Fruit fly (Drosophila melanogaster): ENCODE data around the gene Polr2D.

Gene Polr2D

DNA sequence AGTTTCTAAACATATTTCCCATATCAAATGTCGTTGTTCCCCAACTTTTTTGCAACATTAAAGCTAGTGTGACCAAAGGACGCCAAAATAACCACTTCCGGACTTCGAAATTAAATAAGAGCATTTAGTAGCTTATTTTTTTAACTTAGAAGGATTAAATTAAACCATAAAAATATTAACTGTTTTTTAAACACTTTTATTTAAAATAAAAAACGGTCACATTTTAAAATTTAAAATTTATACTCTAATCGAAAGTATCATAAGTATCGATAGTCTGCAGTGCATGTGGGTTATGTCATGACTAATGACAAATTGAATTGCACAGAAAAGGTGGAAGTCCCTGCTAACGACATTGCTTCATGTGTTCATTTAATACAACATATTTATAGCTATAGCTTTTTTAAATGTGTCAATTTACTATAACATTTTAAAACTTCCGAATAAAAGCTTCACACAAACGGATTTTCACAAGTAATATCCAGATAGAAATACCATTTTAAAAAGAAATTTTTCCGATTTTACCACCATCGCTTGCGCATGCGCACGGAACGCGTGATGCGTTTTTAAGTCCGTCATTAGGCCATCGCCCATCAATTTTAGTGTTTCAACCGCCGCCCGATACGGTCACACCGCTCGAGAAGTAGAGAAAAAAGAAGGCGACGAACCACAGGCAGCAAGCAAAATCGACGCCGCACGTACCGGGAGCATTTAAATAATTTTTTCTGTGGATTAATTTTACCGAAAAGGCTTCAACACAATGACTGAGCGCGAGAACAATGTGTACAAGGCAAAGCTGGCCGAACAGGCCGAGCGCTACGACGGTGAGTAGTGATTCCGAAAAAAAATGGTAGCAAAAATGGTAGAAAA, 13.0 kb downstream of the Polr2D start, which contains the start of the genes CG7156 and 14-3-3epsilon (continued):
- TF ChIP-seq CG9139 (GFP tag; optimal IDR thresholded peaks at IDR 0.05) = peak; percentile 56
- TF ChIP-seq Blimp-1 (GFP tag; optimal IDR thresholded peaks at IDR 0.05) = peak; percentile 10
- TF ChIP-seq achi (GFP tag; optimal IDR thresholded peaks at IDR 0.05) = peak; percentile 48
- no peak for TF ChIP-seq CG11902 (GFP tag; optimal IDR thresholded peaks at IDR 0.05)
- TF ChIP-seq Sox14 (GFP tag; optimal IDR thresholded peaks at IDR 0.05) = no peak
- peak; percentile 23 for TF ChIP-seq Eip75B (GFP tag; optimal IDR thresholded peaks at IDR 0.05)
- TF ChIP-seq CG10631 (GFP tag; optimal IDR thresholded peaks at IDR 0.05) = peak; percentile 5
- TF ChIP-seq CG8119 (GFP tag; IDR thresholded peaks at IDR 0.05) = peak; percentile 19; the same call in 1 of the 3 replicates

DNA sequence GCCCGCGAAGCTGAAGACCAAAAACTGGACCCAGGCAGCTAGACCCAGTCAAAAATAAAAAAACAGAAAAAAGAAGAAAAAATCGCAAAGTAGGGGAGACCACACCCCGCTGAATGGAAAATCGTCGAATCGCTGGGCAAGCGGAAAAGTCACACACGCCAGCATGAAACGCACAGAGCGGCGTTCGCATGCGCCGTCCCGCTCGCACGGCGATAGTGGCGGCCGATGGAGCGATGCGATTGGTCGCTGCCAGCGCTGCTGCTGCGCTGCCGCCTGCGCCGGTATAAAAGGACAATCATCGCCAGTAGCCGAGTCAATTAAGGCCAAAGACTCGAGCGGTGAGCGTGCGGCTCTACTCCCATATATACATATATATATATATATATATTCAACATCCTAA, 19.4 kb downstream of the Polr2D start, which contains the start of gene repo:
Gene repo (plus strand): TSS at position 314 of the 400 bp plus-strand sequence.
- TF ChIP-seq Sox102F (GFP tag; optimal IDR thresholded peaks at IDR 0.05) (no peak), CG10669 (GFP tag; optimal IDR thresholded peaks at IDR 0.05) (no peak), topi (GFP tag; optimal IDR thresholded peaks at IDR 0.05) (no peak), CG3032 (tag; optimal IDR thresholded peaks at IDR 0.05) (no peak), CG8632 (GFP tag; optimal IDR thresholded peaks at IDR 0.05) (no peak), CG6163 (GFP tag; IDR thresholded peaks at IDR 0.05) (0 out of 3 replicates have a peak, but pooled peaks have one; percentile 7)

- TF ChIP-seq CG6163 (GFP tag; IDR thresholded peaks at IDR 0.05) (no peak), CG34406 (GFP tag; optimal IDR thresholded peaks at IDR 0.05) (no peak), Hr39 (GFP tag; optimal IDR thresholded peaks at IDR 0.05) (no peak), eg (GFP tag; IDR thresholded peaks at IDR 0.05) (no peak), CG8119 (GFP tag; IDR thresholded peaks at IDR 0.05) (no peak), Sox15 (GFP tag; optimal IDR thresholded peaks at IDR 0.05) (no peak), fd85E (GFP tag; optimal IDR thresholded peaks at IDR 0.05) (no peak), Ets21C (GFP tag; optimal IDR thresholded peaks at IDR 0.05) (no peak), lz (GFP tag; optimal IDR thresholded peaks at IDR 0.05) (no peak), CG7368 (GFP tag; optimal IDR thresholded peaks at IDR 0.05) (no peak), CG8319 (GFP tag; optimal IDR thresholded peaks at IDR 0.05) (no peak), CG10631 (GFP tag; optimal IDR thresholded peaks at IDR 0.05) (no peak), Eip78C (GFP tag) (no peak), achi (GFP tag; optimal IDR thresholded peaks at IDR 0.05) (no peak), net (GFP tag; optimal IDR thresholded peaks at IDR 0.05) (no peak)
Measured at dm6 chr3R:18234699-18235257, 20.5 kb downstream of the Polr2D start.

dm6 chr3R:18232187-18232586, 23.1 kb downstream of the Polr2D start:
- TF ChIP-seq topi (GFP tag; optimal IDR thresholded peaks at IDR 0.05) (no peak), CG6792 (GFP tag; optimal IDR thresholded peaks at IDR 0.05) (no peak), Eip78C (GFP tag) (no peak), pdm3 (GFP tag; optimal IDR thresholded peaks at IDR 0.05) (no peak), Hr38 (GFP tag; optimal IDR thresholded peaks at IDR 0.05) (no peak), CG11762 (GFP tag; optimal IDR thresholded peaks at IDR 0.05; ENCODE audit: insufficient read depth) (no peak), CG6163 (GFP tag; IDR thresholded peaks at IDR 0.05) (no peak), CG3032 (tag; optimal IDR thresholded peaks at IDR 0.05) (no peak), CG3919 (GFP tag; optimal IDR thresholded peaks at IDR 0.05) (no peak), Hr39 (GFP tag; optimal IDR thresholded peaks at IDR 0.05) (no peak), CG8319 (GFP tag; optimal IDR thresholded peaks at IDR 0.05) (no peak), CG16779 (tag; optimal IDR thresholded peaks at IDR 0.05) (no peak), spab (GFP tag; optimal IDR thresholded peaks at IDR 0.05) (no peak), net (GFP tag; optimal IDR thresholded peaks at IDR 0.05) (no peak), cyc (GFP tag; optimal IDR thresholded peaks at IDR 0.05) (no peak)
